Worm (Caenorhabditis elegans) whole organism, L3 larva: ENCODE measurements around the gene sto-2.

ENCODE experiments used
- R02D3.7 ChIP-seq: fragments of 150-350 bp; optimal IDR thresholded peaks from 2 replicates; lab custom pipeline; 2014; ENCODE audit warnings: missing biosample characterization, missing genetic modification characterization
- ama-1 ChIP-seq: fragments of 150-350 bp; optimal IDR thresholded peaks from 2 replicates; lab custom pipeline; 2018
- egl-27 ChIP-seq: sonication (generic microtip); optimal IDR thresholded peaks from 4 replicates; lab custom pipeline; 2017; ENCODE audit warnings: missing biosample characterization, missing genetic modification reagents, missing genetic modification characterization
- elt-3 ChIP-seq, 3 experiments: fragments of 150-350 bp in 1 of 3; sonication (generic microtip) in 2 of 3; optimal IDR thresholded peaks; 2 replicates in 2 of 3; 4 replicates in 1 of 3; lab custom pipeline; 2014 to 2017; ENCODE audit warnings: missing biosample characterization in 3 of 3, missing genetic modification characterization in 3 of 3
- jun-1 ChIP-seq: fragments of 150-350 bp; optimal IDR thresholded peaks from 2 replicates; lab custom pipeline; 2014; ENCODE audit warnings: missing biosample characterization, missing genetic modification reagents, missing genetic modification characterization
- lsy-12 ChIP-seq: sonication (generic microtip); optimal IDR thresholded peaks from 2 replicates; lab custom pipeline; 2016; ENCODE audit warnings: mild to moderate bottlenecking, missing genetic modification characterization, missing compliant biosample characterization
- mdl-1 ChIP-seq: fragments of 150-350 bp; optimal IDR thresholded peaks from 2 replicates; lab custom pipeline; 2014; ENCODE audit warnings: missing biosample characterization, missing genetic modification characterization
- nfya-1 ChIP-seq: sonication (generic microtip); optimal IDR thresholded peaks from 2 replicates; lab custom pipeline; 2017; ENCODE audit warnings: missing genetic modification characterization, mild to moderate bottlenecking, missing compliant biosample characterization, antibody characterized with exemption, moderate library complexity; ENCODE audit not compliant: insufficient read depth
- nhr-11 ChIP-seq: fragments of 150-350 bp; optimal IDR thresholded peaks from 2 replicates; lab custom pipeline; 2014; ENCODE audit warnings: missing biosample characterization, missing genetic modification characterization
- nhr-77 ChIP-seq: fragments of 150-350 bp; optimal IDR thresholded peaks from 2 replicates; lab custom pipeline; 2014; ENCODE audit warnings: missing biosample characterization, missing genetic modification characterization
- pha-4 ChIP-seq: fragments of 150-350 bp; optimal IDR thresholded peaks from 2 replicates; lab custom pipeline; 2014; ENCODE audit warnings: missing biosample characterization, missing genetic modification reagents, missing genetic modification characterization
- unc-39 ChIP-seq: sonication (generic microtip); optimal IDR thresholded peaks from 4 replicates; lab custom pipeline; 2017; ENCODE audit warnings: missing biosample characterization, missing genetic modification characterization
- zag-1 ChIP-seq: fragments of 150-350 bp; optimal IDR thresholded peaks from 2 replicates; lab custom pipeline; 2014; ENCODE audit warnings: missing biosample characterization, missing genetic modification characterization
- ztf-4 ChIP-seq: fragments of 150-350 bp; optimal IDR thresholded peaks from 2 replicates; lab custom pipeline; 2014; ENCODE audit warnings: missing biosample characterization, missing genetic modification characterization

ce11 chrX:5348529-5349148 lies 25.5 kb upstream of the sto-2 start, which contains the start of gene syx-3:
- TF ChIP-seq mdl-1 (tag; lab: Kevin White, UChicago) (no peak), ama-1 (lab: Kevin White, UChicago) (no peak), zag-1 (tag; lab: Kevin White, UChicago) (no peak), nhr-77 (tag; lab: Kevin White, UChicago) (no peak), ztf-4 (tag; lab: Kevin White, UChicago) (no peak), lsy-12 (tag; lab: Kevin White, UChicago) (no peak), elt-3 (tag; optimal IDR thresholded peaks at IDR 0.05; lab: Kevin White, UChicago) (no peak), jun-1 (tag; lab: Kevin White, UChicago) (no peak), nhr-11 (tag; lab: Kevin White, UChicago) (no peak), pha-4 (tag; lab: Kevin White, UChicago) (peak; percentile 6), R02D3.7 (no peak), unc-39 (no peak), egl-27 (tag; lab: Kevin White, UChicago) (no peak), nfya-1 (peak; percentile 2)
